Worm (Caenorhabditis elegans) whole organism, young adult: ENCODE results near the gene F49E12.12.

ENCODE experiments used
- madf-8 ChIP-seq: fragments of 200-800 bp; sonication (Bioruptor generic); conservative IDR thresholded peaks from 2 replicates; pipeline ENCODE4 v1.3.6; 2022; ENCODE audit warnings: missing genetic modification reagents, missing genetic modification characterization, missing compliant biosample characterization
- ztf-18 ChIP-seq: sonication (generic microtip); optimal IDR thresholded peaks from 2 replicates; lab custom pipeline; 2016; ENCODE audit warnings: missing genotype, mild to moderate bottlenecking, missing genetic modification characterization, missing compliant biosample characterization

- no peak for TF ChIP-seq madf-8
- no peak for TF ChIP-seq ztf-18
These were observed 26.2 kb downstream of the F49E12.12 start, which contains the start of gene sra-13 for ce11 chrII:8407491-8407890.
